Fruit fly (Drosophila melanogaster) whole organism, embryonic: Measurements from ENCODE around the gene Sec13.

Experiments
- CG11504 ChIP-seq: fragments of 200-800 bp; sonication (Bioruptor generic); optimal IDR thresholded peaks from 3 replicates; lab custom pipeline; 2019; ENCODE audit warnings: missing biosample characterization, mild to moderate bottlenecking, missing genetic modification characterization, moderate library complexity
- CG12155 ChIP-seq: fragments of 200-800 bp; sonication (Bioruptor generic); optimal IDR thresholded peaks from 3 replicates; lab custom pipeline; 2016; ENCODE audit warnings: missing biosample characterization, missing genetic modification characterization
- CG12391 ChIP-seq: fragments of 200-800 bp; sonication (Bioruptor generic); optimal IDR thresholded peaks from 3 replicates; lab custom pipeline; 2018; ENCODE audit warnings: missing biosample characterization, mild to moderate bottlenecking, missing genetic modification characterization, moderate library complexity
- CG12659 ChIP-seq: fragments of 200-800 bp; sonication (Bioruptor generic); optimal IDR thresholded peaks from 3 replicates; lab custom pipeline; 2017; ENCODE audit warnings: mild to moderate bottlenecking, missing biosample characterization, missing genetic modification reagents, missing genetic modification characterization
- CG13624 ChIP-seq: fragments of 200-800 bp; sonication (Bioruptor generic); optimal IDR thresholded peaks from 2 replicates; lab custom pipeline; 2016; ENCODE audit warnings: missing biosample characterization, missing genetic modification characterization
- CG13894 ChIP-seq: fragments of 200-800 bp; sonication (Bioruptor generic); optimal IDR thresholded peaks from 3 replicates; lab custom pipeline; 2018; ENCODE audit warnings: missing biosample characterization, mild to moderate bottlenecking, missing genetic modification characterization, moderate library complexity
- CG14710 ChIP-seq: fragments of 200-800 bp; sonication (Bioruptor generic); optimal IDR thresholded peaks from 3 replicates; lab custom pipeline; 2019; ENCODE audit warnings: missing biosample characterization, mild to moderate bottlenecking, missing genetic modification characterization, moderate library complexity
- CG15514 ChIP-seq: fragments of 200-800 bp; sonication (Bioruptor generic); optimal IDR thresholded peaks from 3 replicates; lab custom pipeline; 2017; ENCODE audit warnings: missing biosample characterization, missing genetic modification characterization, mild to moderate bottlenecking, moderate library complexity, missing genetic modification reagents
- CG17359 ChIP-seq: fragments of 200-800 bp; sonication (Bioruptor generic); optimal IDR thresholded peaks from 3 replicates; lab custom pipeline; 2018; ENCODE audit warnings: missing biosample characterization, mild to moderate bottlenecking, missing genetic modification characterization, moderate library complexity
- CG34422 ChIP-seq: fragments of 200-800 bp; sonication (Bioruptor generic); IDR thresholded peaks from 3 replicates; pipeline ENCODE4 v1.3.6; 2022; ENCODE audit warnings: missing biosample characterization, missing genetic modification characterization
- CG3847 ChIP-seq: fragments of 200-800 bp; sonication (Bioruptor generic); IDR thresholded peaks from 2 replicates; pipeline ENCODE4 v1.3.6; 2022; ENCODE audit warnings: missing biosample characterization, missing genetic modification characterization
- CG6765 ChIP-seq: fragments of 200-800 bp; sonication (Bioruptor generic); optimal IDR thresholded peaks from 3 replicates; lab custom pipeline; 2017; ENCODE audit warnings: missing biosample characterization, mild to moderate bottlenecking, missing genetic modification characterization
- CG7271 ChIP-seq: fragments of 200-800 bp; sonication (Bioruptor generic); optimal IDR thresholded peaks from 2 replicates; lab custom pipeline; 2018; ENCODE audit warnings: missing biosample characterization, mild to moderate bottlenecking, missing genetic modification characterization, moderate library complexity
- CG7839 ChIP-seq: fragments of 200-800 bp; sonication (Bioruptor generic); optimal IDR thresholded peaks from 3 replicates; lab custom pipeline; 2018; ENCODE audit warnings: missing biosample characterization, mild to moderate bottlenecking, missing genetic modification characterization, moderate library complexity
- CG7963 ChIP-seq: fragments of 200-800 bp; sonication (Bioruptor generic); IDR thresholded peaks from 3 replicates; pipeline ENCODE4 v1.3.6; 2022; ENCODE audit warnings: missing biosample characterization, missing genetic modification characterization; ENCODE audit not compliant: partially characterized antibody
- CG7987 ChIP-seq: fragments of 200-800 bp; sonication (Bioruptor generic); optimal IDR thresholded peaks from 2 replicates; lab custom pipeline; 2018; ENCODE audit warnings: missing biosample characterization, mild to moderate bottlenecking, missing genetic modification characterization, moderate library complexity
- CG8290 ChIP-seq, 3 experiments: fragments of 200-800 bp; sonication (Bioruptor generic); optimal IDR thresholded peaks; 2 replicates each; lab custom pipeline; 2016 to 2019; ENCODE audit warnings: missing biosample characterization in 3 of 3, missing genetic modification characterization in 3 of 3, mild to moderate bottlenecking in 2 of 3, moderate library complexity in 1 of 3
- CG8359 ChIP-seq: fragments of 200-800 bp; sonication (Bioruptor generic); optimal IDR thresholded peaks from 2 replicates; lab custom pipeline; 2017; ENCODE audit warnings: missing biosample characterization, mild to moderate bottlenecking, missing genetic modification characterization, borderline replicate concordance
- CG8388 ChIP-seq: fragments of 200-800 bp; sonication (Bioruptor generic); optimal IDR thresholded peaks from 2 replicates; lab custom pipeline; 2019; ENCODE audit warnings: missing biosample characterization, mild to moderate bottlenecking, missing genetic modification characterization, moderate library complexity
- CoRest ChIP-seq: fragments of 200-800 bp; sonication (Bioruptor generic); optimal IDR thresholded peaks from 3 replicates; lab custom pipeline; 2018; ENCODE audit warnings: missing biosample characterization, mild to moderate bottlenecking, missing genetic modification characterization, moderate library complexity
- Fer1 ChIP-seq: fragments of 200-800 bp; sonication (Bioruptor generic); optimal IDR thresholded peaks from 2 replicates; lab custom pipeline; 2017; ENCODE audit warnings: missing biosample characterization, mild to moderate bottlenecking, missing genetic modification characterization
- HHEX ChIP-seq: fragments of 200-800 bp; sonication (Bioruptor generic); optimal IDR thresholded peaks from 3 replicates; lab custom pipeline; 2017; ENCODE audit warnings: missing biosample characterization, mild to moderate bottlenecking, missing genetic modification characterization, missing genetic modification reagents
- HLHmδ ChIP-seq: fragments of 200-800 bp; sonication (Bioruptor generic); optimal IDR thresholded peaks from 2 replicates; lab custom pipeline; 2018; ENCODE audit warnings: missing biosample characterization, mild to moderate bottlenecking, missing genetic modification characterization, moderate library complexity
- HmgD ChIP-seq: fragments of 200-800 bp; sonication (Bioruptor generic); optimal IDR thresholded peaks from 3 replicates; lab custom pipeline; 2016; ENCODE audit warnings: missing biosample characterization, missing genetic modification characterization
- Hmx ChIP-seq: fragments of 200-800 bp; sonication (Bioruptor generic); optimal IDR thresholded peaks from 2 replicates; lab custom pipeline; 2016; ENCODE audit warnings: missing biosample characterization, missing genetic modification characterization
- Jarid2 ChIP-seq: fragments of 200-800 bp; sonication (Bioruptor generic); optimal IDR thresholded peaks from 3 replicates; lab custom pipeline; 2017; ENCODE audit warnings: mild to moderate bottlenecking, missing biosample characterization, missing genetic modification reagents, missing genetic modification characterization
- MESR4 ChIP-seq: fragments of 200-800 bp; sonication (Bioruptor generic); optimal IDR thresholded peaks from 2 replicates; lab custom pipeline; 2018; ENCODE audit warnings: missing biosample characterization, mild to moderate bottlenecking, missing genetic modification characterization, moderate library complexity
- PHDP ChIP-seq: fragments of 200-800 bp; sonication (Bioruptor generic); optimal IDR thresholded peaks from 3 replicates; lab custom pipeline; 2018; ENCODE audit warnings: missing biosample characterization, mild to moderate bottlenecking, missing genetic modification characterization, moderate library complexity
- Poxn ChIP-seq: fragments of 200-800 bp; sonication (Bioruptor generic); IDR thresholded peaks from 2 replicates; pipeline ENCODE4 v1.3.6; 2022; ENCODE audit warnings: missing biosample characterization, missing genetic modification characterization
- Stat92E ChIP-seq, 3 experiments: fragments of >200 bp in 2 of 3; fragments of 200-800 bp in 1 of 3; sonication (Bioruptor generic) in 1 of 3; optimal IDR thresholded peaks; 2 replicates each; lab custom pipeline; 2017 to 2019; ENCODE audit warnings: missing biosample characterization in 3 of 3, missing genetic modification characterization in 3 of 3, mild to moderate bottlenecking in 1 of 3, moderate library complexity in 1 of 3
- bowl ChIP-seq: fragments of 200-800 bp; sonication (Bioruptor generic); IDR thresholded peaks from 2 replicates; pipeline ENCODE4 v1.3.6; 2022; ENCODE audit warnings: missing biosample characterization, missing genetic modification characterization
- caup ChIP-seq: fragments of 200-800 bp; sonication (Bioruptor generic); optimal IDR thresholded peaks from 3 replicates; lab custom pipeline; 2017; ENCODE audit warnings: missing biosample characterization, mild to moderate bottlenecking, missing genetic modification characterization, moderate library complexity; ENCODE audit not compliant: severe bottlenecking
- crc ChIP-seq: fragments of 200-800 bp; sonication (Bioruptor generic); optimal IDR thresholded peaks from 2 replicates; lab custom pipeline; 2016; ENCODE audit warnings: missing biosample characterization, missing genetic modification characterization
- cwo ChIP-seq: fragments of 200-800 bp; sonication (Bioruptor generic); optimal IDR thresholded peaks from 3 replicates; lab custom pipeline; 2017; ENCODE audit warnings: missing biosample characterization, missing genetic modification characterization, mild to moderate bottlenecking, moderate library complexity, missing genetic modification reagents
- dmrt99B ChIP-seq: fragments of 200-800 bp; sonication (Bioruptor generic); optimal IDR thresholded peaks from 2 replicates; lab custom pipeline; 2018; ENCODE audit warnings: missing biosample characterization, mild to moderate bottlenecking, missing genetic modification characterization, moderate library complexity
- fu2 ChIP-seq: fragments of 200-800 bp; sonication (Bioruptor generic); optimal IDR thresholded peaks from 2 replicates; lab custom pipeline; 2016; ENCODE audit warnings: missing biosample characterization, missing genetic modification characterization
- hkb ChIP-seq, 2 experiments: fragments of 200-800 bp in 1 of 2; fragments of >200 bp in 1 of 2; sonication (Bioruptor generic) in 1 of 2; IDR thresholded peaks in 1 of 2; optimal IDR thresholded peaks in 1 of 2; 2 replicates each; pipeline versions ENCODE4 v1.3.6 to Lab custom; 2017 to 2022; ENCODE audit warnings: missing biosample characterization in 1 of 2, missing genetic modification characterization in 1 of 2
- insv ChIP-seq, 2 experiments: fragments of 200-800 bp; sonication (Bioruptor generic); optimal IDR thresholded peaks; 3 replicates each; lab custom pipeline; 2016 to 2018; ENCODE audit warnings: missing biosample characterization in 2 of 2, missing genetic modification characterization in 2 of 2
- lab ChIP-seq: fragments of 200-800 bp; sonication (Bioruptor generic); optimal IDR thresholded peaks from 3 replicates; lab custom pipeline; 2017; ENCODE audit warnings: missing biosample characterization, missing genetic modification characterization, mild to moderate bottlenecking, moderate library complexity, missing genetic modification reagents
- lola ChIP-seq, 3 experiments: fragments of >200 bp in 2 of 3; fragments of 200-800 bp in 1 of 3; sonication (Bioruptor generic) in 1 of 3; optimal IDR thresholded peaks; 2 replicates each; lab custom pipeline; 2017 to 2019; ENCODE audit warnings: missing biosample characterization in 3 of 3, missing genetic modification characterization in 3 of 3, mild to moderate bottlenecking in 1 of 3, moderate library complexity in 1 of 3
- mam ChIP-seq: fragments of 200-800 bp; sonication (Bioruptor generic); optimal IDR thresholded peaks from 3 replicates; lab custom pipeline; 2016; ENCODE audit warnings: missing biosample characterization, missing genetic modification characterization
- phol ChIP-seq: fragments of 200-800 bp; sonication (Bioruptor generic); optimal IDR thresholded peaks from 3 replicates; lab custom pipeline; 2018; ENCODE audit warnings: missing biosample characterization, mild to moderate bottlenecking, missing genetic modification characterization, moderate library complexity
- salm ChIP-seq: fragments of 200-800 bp; sonication (Bioruptor generic); optimal IDR thresholded peaks from 2 replicates; lab custom pipeline; 2018; ENCODE audit warnings: missing biosample characterization, mild to moderate bottlenecking, missing genetic modification characterization
- ssp ChIP-seq: fragments of 200-800 bp; sonication (Bioruptor generic); IDR thresholded peaks from 2 replicates; pipeline ENCODE4 v1.3.6; 2022; ENCODE audit warnings: missing biosample characterization, missing genetic modification characterization
- stc ChIP-seq: fragments of 200-800 bp; sonication (Bioruptor generic); IDR thresholded peaks from 2 replicates; pipeline ENCODE4 v1.3.6; 2022; ENCODE audit warnings: missing biosample characterization, missing genetic modification characterization
- zfh2 ChIP-seq: fragments of 200-800 bp; sonication (Bioruptor generic); optimal IDR thresholded peaks from 2 replicates; lab custom pipeline; 2016; ENCODE audit warnings: missing biosample characterization, missing genetic modification characterization

The Sec13 gene

dm6 chr3R:23358565-23359138 is 2.6 kb downstream of the Sec13 start, which contains the start of gene RpS3 (continued):
- peak; percentile 50 for TF ChIP-seq CG12659 (GFP tag; lab: Kevin White, UChicago)
- TF ChIP-seq Jarid2: peak; percentile 33
- peak; percentile 99 for TF ChIP-seq CG14710 (tag; lab: Kevin White, UChicago)
- peak; percentile 57 for TF ChIP-seq CG11504 (tag; lab: Kevin White, UChicago)
- TF ChIP-seq insv (GFP tag; optimal IDR thresholded peaks at IDR 0.05; lab: Kevin White, UChicago): peak in 1 of 2 experiments; percentile 35
- no peak for TF ChIP-seq Poxn (GFP tag; lab: Robert Waterston, UW)
- TF ChIP-seq PHDP (tag; lab: Kevin White, UChicago): peak; percentile 39
- peak; percentile 50 for TF ChIP-seq CoRest (tag; lab: Kevin White, UChicago)
- TF ChIP-seq CG12391 (tag; lab: Kevin White, UChicago): peak; percentile 56
- TF ChIP-seq CG15514: peak; percentile 64
- TF ChIP-seq dmrt99B (tag; lab: Kevin White, UChicago): peak; percentile 23
- TF ChIP-seq CG17359: peak; percentile 22
- TF ChIP-seq Stat92E (GFP tag; optimal IDR thresholded peaks at IDR 0.05; lab: Kevin White, UChicago): peak in 1 of 3 experiments; percentile 40
- TF ChIP-seq fu2 (GFP tag; lab: Kevin White, UChicago): peak; percentile 23
- peak; percentile 32; the same call in 1 of the 2 replicates for TF ChIP-seq CG3847 (GFP tag; lab: Robert Waterston, UW)
- TF ChIP-seq lola (GFP tag; optimal IDR thresholded peaks at IDR 0.05; lab: Kevin White, UChicago): peak in 1 of 3 experiments; percentile 24
- peak; percentile 54 for TF ChIP-seq lab (GFP tag; lab: Kevin White, UChicago)
- TF ChIP-seq CG13624 (GFP tag; lab: Kevin White, UChicago): peak; percentile 39
- TF ChIP-seq CG8359 (GFP tag; lab: Kevin White, UChicago): peak; percentile 15
- peak; percentile 26 for TF ChIP-seq HHEX (GFP tag; lab: Kevin White, UChicago)
- TF ChIP-seq phol (tag; lab: Kevin White, UChicago): peak; percentile 70
- TF ChIP-seq cwo (GFP tag; lab: Kevin White, UChicago): no peak
- TF ChIP-seq hkb (optimal IDR thresholded peaks at IDR 0.05; lab: Kevin White, UChicago): no peak
- 0 out of 2 replicates have a peak, but pooled peaks have one; percentile 17 for TF ChIP-seq hkb (GFP tag; IDR thresholded peaks at IDR 0.05; lab: Robert Waterston, UW)
- TF ChIP-seq zfh2 (GFP tag; lab: Kevin White, UChicago): no peak
- no peak for TF ChIP-seq crc
- peak; percentile 16; the same call in 1 of the 2 replicates for TF ChIP-seq stc (GFP tag; lab: Robert Waterston, UW)
- TF ChIP-seq CG7987 (GFP tag; lab: Kevin White, UChicago): peak; percentile 2
- peak; percentile 9 for TF ChIP-seq CG7271 (tag; lab: Kevin White, UChicago)
- TF ChIP-seq CG8388 (GFP tag; lab: Kevin White, UChicago): peak; percentile 14
- no peak for TF ChIP-seq Hmx (GFP tag; lab: Kevin White, UChicago)
- TF ChIP-seq CG34422 (GFP tag; lab: Robert Waterston, UW): peak; percentile 80; the same call in 1 of the 3 replicates
- TF ChIP-seq CG7839 (tag; lab: Kevin White, UChicago): peak; percentile 14
- TF ChIP-seq HmgD: no peak
- TF ChIP-seq ssp (GFP tag; lab: Robert Waterston, UW): no peak
- no peak for TF ChIP-seq CG12155 (GFP tag; lab: Kevin White, UChicago)
- no peak for TF ChIP-seq bowl (GFP tag; lab: Robert Waterston, UW)
- peak; percentile 30 for TF ChIP-seq CG13894 (tag; lab: Kevin White, UChicago)
- TF ChIP-seq CG8290 (GFP tag; optimal IDR thresholded peaks at IDR 0.05; lab: Kevin White, UChicago): peak; percentile 23
- TF ChIP-seq CG8290 (tag; optimal IDR thresholded peaks at IDR 0.05; lab: Kevin White, UChicago): peak in 1 of 2 experiments; percentile 50
- peak; percentile 63 for TF ChIP-seq Fer1
- TF ChIP-seq HLHmδ (GFP tag; lab: Kevin White, UChicago): no peak
- TF ChIP-seq CG7963 (GFP tag; lab: Robert Waterston, UW): no peak
- peak; percentile 14 for TF ChIP-seq salm (tag; lab: Kevin White, UChicago)
- TF ChIP-seq mam (GFP tag; lab: Kevin White, UChicago): no peak
- peak; percentile 100 for TF ChIP-seq MESR4 (GFP tag; lab: Kevin White, UChicago)
- peak; percentile 29 for TF ChIP-seq caup (GFP tag; lab: Kevin White, UChicago)
- peak; percentile 39 for TF ChIP-seq CG6765 (GFP tag; lab: Kevin White, UChicago)
